Fruit fly (Drosophila melanogaster): ENCODE measurements around the gene CG42724.

Gene CG42724

dm6 chr3R:6388414-6388830 lies 20.3 kb upstream of the CG42724 start (continued):
- TF ChIP-seq vnd (GFP tag; IDR thresholded peaks at IDR 0.05; ENCODE audit: partially characterized antibody), result peak; percentile 69; the same call in 2 of the 3 replicates
- peak; percentile 55; the same call in 1 of the 3 replicates for TF ChIP-seq zen2 (GFP tag; IDR thresholded peaks at IDR 0.05; ENCODE audit: partially characterized antibody)
- TF ChIP-seq tll (GFP tag; optimal IDR thresholded peaks at IDR 0.05), result no peak
- peak; percentile 66; the same call in 1 of the 2 replicates for TF ChIP-seq ato (GFP tag; IDR thresholded peaks at IDR 0.05; ENCODE audit: partially characterized antibody)
- no peak for TF ChIP-seq fru (optimal IDR thresholded peaks at IDR 0.05)
- no peak for TF ChIP-seq Hmx (GFP tag; optimal IDR thresholded peaks at IDR 0.05)
- no peak for TF ChIP-seq CG9817 (tag; optimal IDR thresholded peaks at IDR 0.05)
- TF ChIP-seq E2f1 (GFP tag; IDR thresholded peaks at IDR 0.05), result no peak
- TF ChIP-seq CG31224 (GFP tag; IDR thresholded peaks at IDR 0.05), result no peak
- TF ChIP-seq CG5953 (GFP tag; IDR thresholded peaks at IDR 0.05), result no peak
- TF ChIP-seq CG9215 (GFP tag; IDR thresholded peaks at IDR 0.05), result no peak
- TF ChIP-seq amos (GFP tag; IDR thresholded peaks at IDR 0.05; ENCODE audit: partially characterized antibody), result peak; percentile 47; the same call in 1 of the 2 replicates
- no peak for TF ChIP-seq CG8765 (GFP tag; IDR thresholded peaks at IDR 0.05)
- no peak for TF ChIP-seq dimm (GFP tag; IDR thresholded peaks at IDR 0.05)
- peak; percentile 48 for TF ChIP-seq sens (GFP tag)
- no peak for TF ChIP-seq CG1233 (GFP tag; optimal IDR thresholded peaks at IDR 0.05)
- TF ChIP-seq fd102C (GFP tag; optimal IDR thresholded peaks at IDR 0.05), result no peak
- no peak for TF ChIP-seq Hr39 (optimal IDR thresholded peaks at IDR 0.05)
- TF ChIP-seq Deaf1 (tag; optimal IDR thresholded peaks at IDR 0.05), result no peak
- TF ChIP-seq MESR4 (GFP tag; optimal IDR thresholded peaks at IDR 0.05), result no peak
- TF ChIP-seq CG6683 (GFP tag; optimal IDR thresholded peaks at IDR 0.05), result no peak
- TF ChIP-seq Vsx1 (GFP tag; optimal IDR thresholded peaks at IDR 0.05), result no peak
- no peak for TF ChIP-seq Hey (tag; optimal IDR thresholded peaks at IDR 0.05)
- no peak for TF ChIP-seq CG32767 (GFP tag; IDR thresholded peaks at IDR 0.05)
- no peak for TF ChIP-seq disco-r (GFP tag; optimal IDR thresholded peaks at IDR 0.05)
- TF ChIP-seq ro (GFP tag; IDR thresholded peaks at IDR 0.05), result no peak
- TF ChIP-seq Hsf (GFP tag; optimal IDR thresholded peaks at IDR 0.05), result no peak
- no peak for TF ChIP-seq sqz (GFP tag; optimal IDR thresholded peaks at IDR 0.05)
- no peak for TF ChIP-seq CG10431 (GFP tag; optimal IDR thresholded peaks at IDR 0.05)
- TF ChIP-seq Ptx1 (GFP tag; IDR thresholded peaks at IDR 0.05), result no peak
- TF ChIP-seq Dfd (GFP tag; optimal IDR thresholded peaks at IDR 0.05), result no peak
- TF ChIP-seq nerfin-1 (tag; optimal IDR thresholded peaks at IDR 0.05), result no peak
- TF ChIP-seq danr (GFP tag; IDR thresholded peaks at IDR 0.05), result no peak
- no peak for TF ChIP-seq ci (GFP tag; IDR thresholded peaks at IDR 0.05)
- TF ChIP-seq CG9797 (GFP tag; optimal IDR thresholded peaks at IDR 0.05), result no peak
- TF ChIP-seq cas (GFP tag; IDR thresholded peaks at IDR 0.05), result no peak
- TF ChIP-seq luna (GFP tag; optimal IDR thresholded peaks at IDR 0.05), result no peak
- TF ChIP-seq Med (GFP tag), result peak; percentile 48
- TF ChIP-seq ranshi (GFP tag; IDR thresholded peaks at IDR 0.05), result no peak
- TF ChIP-seq nmo (GFP tag; optimal IDR thresholded peaks at IDR 0.05), result no peak
- TF ChIP-seq CG16863 (GFP tag; optimal IDR thresholded peaks at IDR 0.05), result no peak
- no peak for TF ChIP-seq CG1603 (tag; optimal IDR thresholded peaks at IDR 0.05)
- TF ChIP-seq pzg (GFP tag; optimal IDR thresholded peaks at IDR 0.05), result no peak
- TF ChIP-seq Dref (GFP tag; IDR thresholded peaks at IDR 0.05), result no peak
- no peak for TF ChIP-seq CG42726 (GFP tag; IDR thresholded peaks at IDR 0.05; ENCODE audit: partially characterized antibody)
- no peak for TF ChIP-seq en (GFP tag; optimal IDR thresholded peaks at IDR 0.05)
- no peak for TF ChIP-seq CG15269 (tag; optimal IDR thresholded peaks at IDR 0.05)
- TF ChIP-seq jigr1 (GFP tag; IDR thresholded peaks at IDR 0.05), result no peak
- TF ChIP-seq gsb (GFP tag; IDR thresholded peaks at IDR 0.05), result no peak
- TF ChIP-seq H2.0 (GFP tag; IDR thresholded peaks at IDR 0.05), result no peak
- no peak for TF ChIP-seq Bdp1 (GFP tag; optimal IDR thresholded peaks at IDR 0.05)
- TF ChIP-seq Oaz (GFP tag; IDR thresholded peaks at IDR 0.05), result no peak
- peak; percentile 88 for TF ChIP-seq nerfin-2 (GFP tag; IDR thresholded peaks at IDR 0.05; ENCODE audit: partially characterized antibody)
